Fruit fly (Drosophila melanogaster): Measurements from ENCODE around the gene ND-51.

Gene ND-51

DNA sequence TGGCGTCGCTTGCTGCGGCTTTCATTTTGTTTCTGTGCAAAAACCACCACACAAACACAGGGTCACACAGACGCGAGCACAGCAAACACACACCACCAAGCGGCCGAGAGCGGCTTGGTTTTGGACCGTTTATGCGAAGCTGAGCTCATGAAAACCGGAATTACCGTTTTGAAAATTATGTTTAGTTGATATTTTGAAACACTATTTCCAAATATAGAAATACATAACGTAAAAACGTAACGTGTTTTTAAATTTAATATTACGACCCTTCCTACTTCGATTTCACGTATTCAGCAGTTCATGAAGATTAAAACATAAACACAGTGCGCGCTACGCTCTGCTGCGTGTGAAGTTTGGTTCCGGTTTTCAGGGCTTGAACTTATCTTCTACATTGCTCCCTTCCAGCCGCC lies 11.3 kb downstream of the ND-51 start (continued):
- peak; percentile 98 for TF ChIP-seq lab (GFP tag; optimal IDR thresholded peaks at IDR 0.05)
- TF ChIP-seq CG1603 (tag; optimal IDR thresholded peaks at IDR 0.05), result peak; percentile 97
- TF ChIP-seq cad (GFP tag; optimal IDR thresholded peaks at IDR 0.05), result no peak
- peak; percentile 98 for TF ChIP-seq gem (tag; optimal IDR thresholded peaks at IDR 0.05)
- no peak for TF ChIP-seq CG14860 (GFP tag; IDR thresholded peaks at IDR 0.05; ENCODE audit: partially characterized antibody)
- peak; percentile 82 for TF ChIP-seq croc (GFP tag; conservative IDR thresholded peaks at IDR 0.05)
- TF ChIP-seq danr (GFP tag; IDR thresholded peaks at IDR 0.05), result peak; percentile 37; the same call in 1 of the 2 replicates
- no peak for TF ChIP-seq chinmo (GFP tag; IDR thresholded peaks at IDR 0.05; ENCODE audit: partially characterized antibody)

DNA sequence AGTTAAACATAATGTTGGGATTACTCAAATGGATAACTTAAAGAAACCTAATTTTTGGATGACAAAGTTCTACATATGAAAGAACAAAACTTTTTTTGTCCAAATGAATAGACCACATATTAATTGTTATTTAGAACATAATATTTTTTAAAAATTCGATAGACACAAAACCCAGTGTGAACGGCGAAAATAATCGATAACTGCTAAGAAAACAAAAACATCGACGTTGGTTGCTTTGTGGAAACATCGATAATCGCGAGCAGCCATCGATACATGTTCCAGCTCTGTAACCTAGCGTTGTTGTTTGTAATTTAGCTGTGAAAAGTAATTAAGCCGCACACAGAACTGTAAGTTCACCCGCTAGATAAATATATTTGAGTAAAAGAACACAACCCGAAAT lies 12.0 kb downstream of the ND-51 start, which contains the start of gene CG9135:
Gene CG9135 (plus strand): TSS at position 226 of the 400 bp plus-strand sequence.
- no peak for TF ChIP-seq Hr3 (GFP tag; optimal IDR thresholded peaks at IDR 0.05)
- no peak for TF ChIP-seq Spps (tag; optimal IDR thresholded peaks at IDR 0.05)
- TF ChIP-seq gem (tag; optimal IDR thresholded peaks at IDR 0.05), result no peak
- TF ChIP-seq hb (GFP tag; IDR thresholded peaks at IDR 0.05; ENCODE audit: partially characterized antibody), result peak; percentile 99
- TF ChIP-seq caup (GFP tag; optimal IDR thresholded peaks at IDR 0.05; ENCODE audit: severe bottlenecking), result no peak
- TF ChIP-seq Myb (GFP tag; optimal IDR thresholded peaks at IDR 0.05), result peak; percentile 20
- TF ChIP-seq phol (tag; optimal IDR thresholded peaks at IDR 0.05), result peak; percentile 41
- peak; percentile 88 for TF ChIP-seq bigmax (GFP tag; optimal IDR thresholded peaks at IDR 0.05)
- peak; percentile 94 for TF ChIP-seq CG7357 (GFP tag; IDR thresholded peaks at IDR 0.05)
- peak; percentile 69; the same call in 1 of the 2 replicates for TF ChIP-seq CkIIα-i1 (GFP tag; IDR thresholded peaks at IDR 0.05)
- TF ChIP-seq CG12659 (GFP tag; optimal IDR thresholded peaks at IDR 0.05), result no peak
- no peak for TF ChIP-seq CG15269 (tag; optimal IDR thresholded peaks at IDR 0.05)
- TF ChIP-seq CG15601 (tag; optimal IDR thresholded peaks at IDR 0.05), result peak; percentile 11
- peak; percentile 99 for TF ChIP-seq vnd (GFP tag; IDR thresholded peaks at IDR 0.05; ENCODE audit: partially characterized antibody)
- TF ChIP-seq ind (GFP tag; optimal IDR thresholded peaks at IDR 0.05), result no peak
- TF ChIP-seq ato (GFP tag; IDR thresholded peaks at IDR 0.05; ENCODE audit: partially characterized antibody), result peak; percentile 99
- TF ChIP-seq CG8290 (GFP tag; optimal IDR thresholded peaks at IDR 0.05), result no peak
- TF ChIP-seq CG8290 (tag; optimal IDR thresholded peaks at IDR 0.05), result peak in 1 of 2 experiments; percentile 55
- no peak for TF ChIP-seq kni (GFP tag; optimal IDR thresholded peaks at IDR 0.05)
- TF ChIP-seq Mrtf (GFP tag; IDR thresholded peaks at IDR 0.05), result no peak
- TF ChIP-seq nmo (GFP tag; optimal IDR thresholded peaks at IDR 0.05), result peak; percentile 36
- peak; percentile 99 for TF ChIP-seq tna (GFP tag; IDR thresholded peaks at IDR 0.05; ENCODE audit: partially characterized antibody)
- peak; percentile 50; the same call in 1 of the 2 replicates for TF ChIP-seq sob (GFP tag; IDR thresholded peaks at IDR 0.05)
- peak; percentile 99 for TF ChIP-seq unc-4 (GFP tag; IDR thresholded peaks at IDR 0.05; ENCODE audit: partially characterized antibody)
- peak; percentile 23 for TF ChIP-seq Med (GFP tag)
- peak; percentile 83 for TF ChIP-seq CG17802 (tag; optimal IDR thresholded peaks at IDR 0.05)
- TF ChIP-seq HmgD (GFP tag; optimal IDR thresholded peaks at IDR 0.05), result no peak
- TF ChIP-seq CG13287 (GFP tag; IDR thresholded peaks at IDR 0.05; ENCODE audit: partially characterized antibody), result peak; percentile 99
- peak; percentile 100 for TF ChIP-seq bbx (GFP tag; IDR thresholded peaks at IDR 0.05; ENCODE audit: partially characterized antibody)
- TF ChIP-seq Ets97D (GFP tag; optimal IDR thresholded peaks at IDR 0.05), result peak; percentile 10
- peak; percentile 56 for TF ChIP-seq zen (tag; optimal IDR thresholded peaks at IDR 0.05)
- TF ChIP-seq Dek (tag; optimal IDR thresholded peaks at IDR 0.05), result peak; percentile 35
- peak; percentile 96 for TF ChIP-seq Dll (GFP tag; IDR thresholded peaks at IDR 0.05; ENCODE audit: partially characterized antibody)
- peak; percentile 19 for TF ChIP-seq CG10267 (tag; optimal IDR thresholded peaks at IDR 0.05)
- TF ChIP-seq Sin3A (optimal IDR thresholded peaks at IDR 0.05), result peak; percentile 42
- peak; percentile 98 for TF ChIP-seq inv (GFP tag; IDR thresholded peaks at IDR 0.05; ENCODE audit: partially characterized antibody)
- TF ChIP-seq pnt (GFP tag; optimal IDR thresholded peaks at IDR 0.05), result no peak
- no peak for TF ChIP-seq Mes4 (GFP tag; optimal IDR thresholded peaks at IDR 0.05)
- peak; percentile 98 for TF ChIP-seq chinmo (GFP tag; IDR thresholded peaks at IDR 0.05; ENCODE audit: partially characterized antibody)
- no peak for TF ChIP-seq CG3847 (GFP tag; IDR thresholded peaks at IDR 0.05)
- no peak for TF ChIP-seq dm (GFP tag; optimal IDR thresholded peaks at IDR 0.05)
- TF ChIP-seq CG18476 (GFP tag; optimal IDR thresholded peaks at IDR 0.05), result no peak
